Worm (Caenorhabditis elegans) whole organism, L2 larva: ENCODE measurements around the gene K01B6.4.

Experiments
- F13H6.1 ChIP-seq: sonication (generic microtip); optimal IDR thresholded peaks from 2 replicates; lab custom pipeline; 2016; ENCODE audit warnings: missing genetic modification characterization, missing compliant biosample characterization
- R02D3.7 ChIP-seq: fragments of 150-350 bp; optimal IDR thresholded peaks from 2 replicates; lab custom pipeline; 2014; ENCODE audit warnings: missing biosample characterization, missing genetic modification characterization
- Y55F3AM.14 ChIP-seq: fragments of 200-800 bp; sonication (Bioruptor generic); optimal IDR thresholded peaks from 2 replicates; lab custom pipeline; 2018; ENCODE audit warnings: mild to moderate bottlenecking, missing genetic modification characterization, missing compliant biosample characterization
- alr-1 ChIP-seq: fragments of 150-350 bp; optimal IDR thresholded peaks from 2 replicates; lab custom pipeline; 2014; ENCODE audit warnings: missing biosample characterization, missing genetic modification characterization
- aly-2 ChIP-seq: fragments of 150-350 bp; optimal IDR thresholded peaks from 2 replicates; lab custom pipeline; 2014; ENCODE audit warnings: missing biosample characterization, missing genetic modification characterization
- ama-1 ChIP-seq: fragments of 150-350 bp; optimal IDR thresholded peaks from 2 replicates; lab custom pipeline; 2018; ENCODE audit warnings: inconsistent platforms
- blmp-1 ChIP-seq: sonication (generic microtip); optimal IDR thresholded peaks from 2 replicates; lab custom pipeline; 2017; ENCODE audit warnings: missing genetic modification characterization, mild to moderate bottlenecking, missing compliant biosample characterization, antibody characterized with exemption, moderate library complexity; ENCODE audit not compliant: insufficient read depth
- ceh-16 ChIP-seq: fragments of 150-350 bp; optimal IDR thresholded peaks from 2 replicates; lab custom pipeline; 2014; ENCODE audit warnings: missing biosample characterization, missing genetic modification characterization
- ceh-82 ChIP-seq: fragments of 150-350 bp; optimal IDR thresholded peaks from 2 replicates; lab custom pipeline; 2014; ENCODE audit warnings: missing biosample characterization, missing genetic modification characterization
- crh-2 ChIP-seq: sonication (generic microtip); optimal IDR thresholded peaks from 2 replicates; lab custom pipeline; 2017; ENCODE audit warnings: missing biosample characterization, missing genetic modification characterization
- elt-1 ChIP-seq: fragments of 150-350 bp; optimal IDR thresholded peaks from 2 replicates; lab custom pipeline; 2014; ENCODE audit warnings: missing biosample characterization, missing genetic modification characterization
- fos-1 ChIP-seq: fragments of 150-350 bp; optimal IDR thresholded peaks from 2 replicates; lab custom pipeline; 2014; ENCODE audit warnings: missing biosample characterization, missing genetic modification characterization
- gmeb-1 ChIP-seq: fragments of 150-350 bp; optimal IDR thresholded peaks from 2 replicates; lab custom pipeline; 2014; ENCODE audit warnings: missing biosample characterization, missing genetic modification characterization
- lin-11 ChIP-seq: fragments of 150-350 bp; sonication (generic microtip); optimal IDR thresholded peaks from 2 replicates; lab custom pipeline; 2014; ENCODE audit warnings: missing biosample characterization, missing genetic modification characterization, inconsistent platforms, mixed read lengths
- lin-13 ChIP-seq: fragments of 150-350 bp; optimal IDR thresholded peaks from 2 replicates; lab custom pipeline; 2014; ENCODE audit warnings: missing biosample characterization, missing genetic modification reagents, missing genetic modification characterization
- lsy-2 ChIP-seq, 2 experiments: fragments of 150-350 bp in 1 of 2; sonication (generic microtip) in 1 of 2; optimal IDR thresholded peaks; 2 replicates each; lab custom pipeline; 2014 to 2017; ENCODE audit warnings: missing biosample characterization in 2 of 2, missing genetic modification characterization in 2 of 2
- mab-5 ChIP-seq: fragments of 150-350 bp; optimal IDR thresholded peaks from 2 replicates; lab custom pipeline; 2014; ENCODE audit warnings: missing biosample characterization, missing genetic modification characterization
- mdl-1 ChIP-seq, 2 experiments: fragments of 150-350 bp in 1 of 2; sonication (generic microtip) in 1 of 2; optimal IDR thresholded peaks; 2 replicates each; lab custom pipeline; 2017; ENCODE audit warnings: missing biosample characterization in 2 of 2, missing genetic modification characterization in 2 of 2
- nhr-11 ChIP-seq: fragments of 150-350 bp; optimal IDR thresholded peaks from 2 replicates; lab custom pipeline; 2014; ENCODE audit warnings: missing biosample characterization, missing genetic modification characterization
- nhr-12 ChIP-seq: fragments of 150-350 bp; optimal IDR thresholded peaks from 2 replicates; lab custom pipeline; 2014; ENCODE audit warnings: missing biosample characterization, missing genetic modification characterization
- nhr-129 ChIP-seq: fragments of 150-350 bp; optimal IDR thresholded peaks from 2 replicates; lab custom pipeline; 2014; ENCODE audit warnings: missing biosample characterization, missing genetic modification characterization
- nhr-237 ChIP-seq: fragments of 150-350 bp; optimal IDR thresholded peaks from 2 replicates; lab custom pipeline; 2014; ENCODE audit warnings: missing biosample characterization, missing genetic modification characterization
- nhr-25 ChIP-seq: fragments of 150-350 bp; sonication (generic microtip); optimal IDR thresholded peaks from 3 replicates; lab custom pipeline; 2014; ENCODE audit warnings: missing biosample characterization, missing genetic modification characterization
- nhr-77 ChIP-seq: fragments of 150-350 bp; optimal IDR thresholded peaks from 2 replicates; lab custom pipeline; 2014; ENCODE audit warnings: missing biosample characterization, missing genetic modification characterization
- peb-1 ChIP-seq: fragments of 150-350 bp; optimal IDR thresholded peaks from 2 replicates; lab custom pipeline; 2014; ENCODE audit warnings: missing biosample characterization, missing genetic modification characterization
- sem-4 ChIP-seq: fragments of 150-350 bp; optimal IDR thresholded peaks from 2 replicates; lab custom pipeline; 2014; ENCODE audit warnings: missing biosample characterization, missing genetic modification reagents, missing genetic modification characterization
- skn-1 ChIP-seq: sonication (generic microtip); optimal IDR thresholded peaks from 2 replicates; lab custom pipeline; 2017; ENCODE audit warnings: missing biosample characterization, missing genetic modification characterization
- sma-9 ChIP-seq, 2 experiments: fragments of 150-350 bp in 1 of 2; sonication (generic microtip) in 1 of 2; optimal IDR thresholded peaks; 2 replicates each; lab custom pipeline; 2014 to 2016; ENCODE audit warnings: missing genetic modification characterization in 2 of 2, mild to moderate bottlenecking in 1 of 2, missing biosample characterization in 1 of 2, missing compliant biosample characterization in 1 of 2, missing genetic modification reagents in 1 of 2, moderate library complexity in 1 of 2
- snpc-4 ChIP-seq: fragments of 150-350 bp; optimal IDR thresholded peaks from 2 replicates; lab custom pipeline; 2014; ENCODE audit warnings: missing biosample characterization, missing genetic modification characterization
- ztf-4 ChIP-seq: fragments of 150-350 bp; optimal IDR thresholded peaks from 2 replicates; lab custom pipeline; 2014; ENCODE audit warnings: missing biosample characterization, missing genetic modification characterization

K01B6.4 gene

DNA sequence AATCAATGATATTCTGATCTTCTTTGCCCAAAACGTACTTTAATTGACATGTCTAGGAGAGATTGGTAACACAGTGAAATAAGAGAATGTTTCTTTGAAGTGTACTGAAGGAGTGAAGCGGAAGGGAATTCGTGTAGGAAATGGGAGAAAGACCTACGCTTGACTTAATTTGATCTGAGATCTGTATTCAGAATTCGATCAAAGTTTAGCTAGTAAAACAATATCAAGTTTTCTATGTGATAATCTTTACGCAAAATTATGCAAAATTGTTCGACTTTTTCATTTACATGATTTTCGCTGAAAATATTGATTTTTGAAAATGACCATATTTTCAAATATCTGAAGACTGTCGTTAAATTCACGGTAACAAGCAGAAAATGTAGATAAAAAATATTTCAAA, at the start of gene K01B6.4:
K01B6.4 (minus strand) TSS at position 101 of the 400 bp plus-strand sequence.
- TF ChIP-seq lin-11 (tag; lab: Kevin White, UChicago) = no peak
- no peak for TF ChIP-seq lsy-2 (tag; optimal IDR thresholded peaks at IDR 0.05; lab: Kevin White, UChicago)
- no peak for TF ChIP-seq ztf-4
- TF ChIP-seq snpc-4 (tag; lab: Kevin White, UChicago) = no peak
- TF ChIP-seq ceh-82 = no peak

DNA sequence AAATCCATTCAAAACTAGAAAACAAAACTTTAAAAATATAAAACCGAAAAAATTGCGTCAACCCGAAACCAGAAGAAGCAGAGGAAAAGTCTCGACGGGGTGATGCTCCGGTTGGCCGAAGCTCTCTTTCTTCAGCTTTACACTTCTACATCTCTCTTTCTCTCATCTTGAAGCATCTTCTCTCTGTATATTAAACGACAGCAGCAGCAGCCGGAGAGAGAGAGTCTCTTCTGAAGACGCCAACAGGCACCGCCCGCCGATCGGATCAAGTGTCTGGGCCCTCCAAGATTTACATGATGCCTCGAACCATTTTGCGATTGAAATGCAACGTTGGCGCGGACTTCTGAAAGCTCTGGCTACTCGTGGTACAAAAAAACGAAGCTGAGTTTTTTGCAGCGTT, 49.5 kb upstream of the K01B6.4 start:
- TF ChIP-seq sma-9 (GFP tag; optimal IDR thresholded peaks at IDR 0.05; lab: Kevin White, UChicago) (peak; percentile 9), sma-9 (tag; optimal IDR thresholded peaks at IDR 0.05; lab: Kevin White, UChicago) (no peak), nhr-25 (tag; lab: Kevin White, UChicago) (no peak), nhr-129 (tag; lab: Kevin White, UChicago) (peak; percentile 8)
- TF ChIP-seq, all 48 proteins: peak for 2

DNA sequence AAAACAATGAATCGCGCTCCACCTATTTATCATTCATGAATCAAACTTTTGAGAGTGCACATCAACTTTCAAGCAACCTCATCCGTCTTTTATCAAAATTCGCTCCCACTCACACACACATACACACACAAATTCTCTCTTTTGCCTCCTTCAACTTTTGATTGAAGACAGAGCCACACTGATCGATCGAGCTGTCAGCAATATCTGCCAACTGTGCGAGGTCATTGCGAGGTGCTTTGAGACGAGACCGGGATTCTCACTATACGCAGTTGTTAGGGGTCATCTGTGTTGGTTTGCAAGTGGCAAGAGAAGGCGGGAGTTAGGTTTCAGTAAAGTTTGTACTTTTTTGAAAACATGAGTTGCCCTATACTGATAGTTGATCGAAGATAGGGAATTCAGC, 48.9 kb upstream of the K01B6.4 start:
- TF ChIP-seq nhr-129 (tag; lab: Kevin White, UChicago) (peak; percentile 49), nhr-25 (tag; lab: Kevin White, UChicago) (no peak), peb-1 (tag; lab: Kevin White, UChicago) (no peak), F13H6.1 (peak; percentile 36), aly-2 (no peak)

DNA sequence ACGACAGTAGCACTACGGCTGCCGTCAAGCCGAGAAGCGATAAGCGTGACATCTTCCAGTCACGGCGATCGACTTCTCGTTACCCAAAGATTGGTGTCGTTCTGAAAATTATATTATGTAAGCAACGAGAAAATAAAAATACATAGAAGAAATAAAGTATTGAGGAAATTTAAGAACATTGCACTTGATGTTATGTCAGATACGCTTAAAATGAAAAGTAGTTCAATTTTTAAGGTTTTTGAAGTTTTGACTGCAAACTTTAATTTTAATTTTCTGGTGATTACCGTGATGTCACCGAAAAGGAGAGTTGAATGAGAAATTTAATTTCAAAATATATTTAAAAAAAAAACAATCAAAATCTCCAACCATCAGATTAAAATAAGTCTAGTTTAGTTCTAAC, 47.1 kb upstream of the K01B6.4 start, which contains the start of gene emb-9:
emb-9 (minus strand) TSS at position 101 of the 400 bp plus-strand sequence.
- TF ChIP-seq snpc-4 (tag; lab: Kevin White, UChicago) = no peak
- no peak for TF ChIP-seq nhr-237 (tag; lab: Kevin White, UChicago)
- TF ChIP-seq fos-1 (tag; lab: Kevin White, UChicago) = no peak

DNA sequence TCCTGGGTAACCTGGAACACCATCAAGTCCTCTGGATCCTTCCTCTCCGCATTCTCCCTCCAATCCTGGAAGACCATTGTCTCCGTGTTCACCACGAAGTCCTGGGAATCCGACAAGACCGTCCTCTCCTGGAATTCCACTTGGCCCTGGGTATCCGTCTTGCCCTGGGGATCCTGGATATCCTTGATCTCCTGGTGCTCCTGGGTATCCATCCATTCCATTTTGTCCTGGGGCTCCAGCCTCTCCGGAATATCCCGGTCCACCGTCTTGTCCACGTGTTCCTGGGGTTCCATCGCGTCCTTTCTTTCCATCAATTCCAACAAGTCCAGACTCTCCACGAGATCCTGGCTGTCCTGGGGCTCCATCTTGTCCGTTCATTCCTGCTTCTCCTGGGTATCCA, 42.8 kb upstream of the K01B6.4 start:
- no peak for TF ChIP-seq Y55F3AM.14 (GFP tag; lab: Kevin White, UChicago)
- TF ChIP-seq lin-13 (GFP tag; lab: Kevin White, UChicago) = no peak
- TF ChIP-seq nhr-12 = no peak
- no peak for TF ChIP-seq aly-2
- TF ChIP-seq nhr-77 (tag; lab: Kevin White, UChicago) = no peak
- TF ChIP-seq lsy-2 (tag; optimal IDR thresholded peaks at IDR 0.05; lab: Kevin White, UChicago) = no peak
- no peak for TF ChIP-seq nhr-11
- TF ChIP-seq nhr-129 (tag; lab: Kevin White, UChicago) = no peak

DNA sequence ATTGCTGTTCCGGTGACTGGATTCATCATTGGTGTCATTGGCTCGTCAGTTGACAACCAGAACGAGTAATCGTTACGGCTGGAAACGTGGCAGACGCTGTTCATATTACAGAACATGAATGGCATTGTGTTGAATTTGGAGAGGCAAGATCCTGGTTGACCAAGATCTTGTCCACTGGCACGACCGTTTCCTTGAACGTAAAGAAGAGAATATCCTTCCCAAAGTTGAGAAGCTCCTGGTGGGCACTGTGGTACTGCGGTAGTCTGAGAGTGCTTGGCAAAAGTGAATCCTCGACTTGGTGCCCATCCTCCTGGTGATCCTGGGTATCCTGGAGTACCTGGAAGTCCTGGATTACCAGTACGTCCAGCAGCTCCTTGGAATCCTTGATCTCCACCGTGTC, 40.7 kb upstream of the K01B6.4 start:
- TF ChIP-seq skn-1 (tag; lab: Kevin White, UChicago) (no peak), mdl-1 (tag; optimal IDR thresholded peaks at IDR 0.05; lab: Kevin White, UChicago) (no peak), blmp-1 (tag; lab: Kevin White, UChicago) (no peak), elt-1 (tag; lab: Kevin White, UChicago) (no peak), snpc-4 (tag; lab: Kevin White, UChicago) (no peak), sma-9 (GFP tag; optimal IDR thresholded peaks at IDR 0.05; lab: Kevin White, UChicago) (no peak), sma-9 (tag; optimal IDR thresholded peaks at IDR 0.05; lab: Kevin White, UChicago) (no peak), gmeb-1 (no peak), peb-1 (tag; lab: Kevin White, UChicago) (no peak), crh-2 (tag; lab: Kevin White, UChicago) (no peak)

DNA sequence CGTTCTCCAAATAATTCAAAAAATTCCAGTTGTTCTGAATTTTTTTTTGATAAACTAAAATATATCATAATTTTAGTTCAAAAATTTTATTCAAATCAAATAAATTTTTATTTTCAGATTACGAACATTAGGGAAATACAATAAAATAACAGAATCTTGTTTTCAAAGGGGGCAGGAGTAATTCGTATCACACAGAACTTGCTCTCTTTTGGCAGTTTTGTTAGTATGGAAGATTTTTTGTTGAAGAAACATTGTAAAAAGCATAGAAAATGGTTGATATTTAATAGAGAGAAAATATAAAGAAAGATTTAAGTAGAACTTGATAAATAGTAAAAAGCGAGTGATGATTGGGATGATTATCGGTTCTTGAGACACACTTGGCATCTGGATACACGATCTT, 39.6 kb upstream of the K01B6.4 start:
- TF ChIP-seq mdl-1 (tag; optimal IDR thresholded peaks at IDR 0.05; lab: Kevin White, UChicago) (no peak), ama-1 (no peak), nhr-237 (tag; lab: Kevin White, UChicago) (no peak), ceh-16 (no peak), alr-1 (no peak), nhr-12 (no peak), ceh-82 (no peak), blmp-1 (tag; lab: Kevin White, UChicago) (no peak), sem-4 (no peak), aly-2 (no peak), R02D3.7 (tag; lab: Kevin White, UChicago) (no peak), mab-5 (tag; lab: Kevin White, UChicago) (no peak)
- TF ChIP-seq, all 48 proteins: peak for 0
